Worm (Caenorhabditis elegans) whole organism, L2 larva: Measurements from ENCODE around the gene ztf-25.

Experiments
- C34F6.9 ChIP-seq: fragments of 150-350 bp; optimal IDR thresholded peaks from 2 replicates; lab custom pipeline; 2014; ENCODE audit warnings: missing biosample characterization, missing genetic modification characterization
- F13H6.1 ChIP-seq: sonication (generic microtip); optimal IDR thresholded peaks from 2 replicates; lab custom pipeline; 2016; ENCODE audit warnings: missing genetic modification characterization, missing compliant biosample characterization
- R02D3.7 ChIP-seq: fragments of 150-350 bp; optimal IDR thresholded peaks from 2 replicates; lab custom pipeline; 2014; ENCODE audit warnings: missing biosample characterization, missing genetic modification characterization
- ZK546.5 ChIP-seq: sonication (generic microtip); optimal IDR thresholded peaks from 2 replicates; lab custom pipeline; 2017; ENCODE audit warnings: missing biosample characterization, missing genetic modification characterization
- alr-1 ChIP-seq: fragments of 150-350 bp; optimal IDR thresholded peaks from 2 replicates; lab custom pipeline; 2014; ENCODE audit warnings: missing biosample characterization, missing genetic modification characterization
- aly-2 ChIP-seq: fragments of 150-350 bp; optimal IDR thresholded peaks from 2 replicates; lab custom pipeline; 2014; ENCODE audit warnings: missing biosample characterization, missing genetic modification characterization
- ceh-16 ChIP-seq: fragments of 150-350 bp; optimal IDR thresholded peaks from 2 replicates; lab custom pipeline; 2014; ENCODE audit warnings: missing biosample characterization, missing genetic modification characterization
- ceh-82 ChIP-seq: fragments of 150-350 bp; optimal IDR thresholded peaks from 2 replicates; lab custom pipeline; 2014; ENCODE audit warnings: missing biosample characterization, missing genetic modification characterization
- dmd-4 ChIP-seq: sonication (generic microtip); optimal IDR thresholded peaks from 2 replicates; lab custom pipeline; 2017; ENCODE audit warnings: missing biosample characterization, missing genetic modification characterization
- egl-27 ChIP-seq: sonication (generic microtip); optimal IDR thresholded peaks from 3 replicates; lab custom pipeline; 2017; ENCODE audit warnings: missing biosample characterization, missing genetic modification reagents, missing genetic modification characterization
- elt-3 ChIP-seq: sonication (generic microtip); optimal IDR thresholded peaks from 2 replicates; lab custom pipeline; 2017; ENCODE audit warnings: missing biosample characterization, missing genetic modification characterization
- gmeb-1 ChIP-seq: fragments of 150-350 bp; optimal IDR thresholded peaks from 2 replicates; lab custom pipeline; 2014; ENCODE audit warnings: missing biosample characterization, missing genetic modification characterization
- lin-39 ChIP-seq: fragments of 150-350 bp; optimal IDR thresholded peaks from 2 replicates; lab custom pipeline; 2014; ENCODE audit warnings: missing biosample characterization, missing genetic modification reagents, missing genetic modification characterization
- mab-5 ChIP-seq: fragments of 150-350 bp; optimal IDR thresholded peaks from 2 replicates; lab custom pipeline; 2014; ENCODE audit warnings: missing biosample characterization, missing genetic modification characterization
- mbf-1 ChIP-seq: sonication (generic microtip); optimal IDR thresholded peaks from 2 replicates; lab custom pipeline; 2017; ENCODE audit warnings: missing biosample characterization, missing genetic modification characterization
- nhr-10 ChIP-seq: sonication (generic microtip); optimal IDR thresholded peaks from 2 replicates; lab custom pipeline; 2017; ENCODE audit warnings: missing biosample characterization, missing genetic modification characterization
- nhr-11 ChIP-seq: fragments of 150-350 bp; optimal IDR thresholded peaks from 2 replicates; lab custom pipeline; 2014; ENCODE audit warnings: missing biosample characterization, missing genetic modification characterization
- nhr-12 ChIP-seq: fragments of 150-350 bp; optimal IDR thresholded peaks from 2 replicates; lab custom pipeline; 2014; ENCODE audit warnings: missing biosample characterization, missing genetic modification characterization
- nhr-129 ChIP-seq: fragments of 150-350 bp; optimal IDR thresholded peaks from 2 replicates; lab custom pipeline; 2014; ENCODE audit warnings: missing biosample characterization, missing genetic modification characterization
- nhr-23 ChIP-seq: fragments of 150-350 bp; optimal IDR thresholded peaks from 2 replicates; lab custom pipeline; 2014; ENCODE audit warnings: missing biosample characterization, missing genetic modification reagents, missing genetic modification characterization
- nhr-237 ChIP-seq: fragments of 150-350 bp; optimal IDR thresholded peaks from 2 replicates; lab custom pipeline; 2014; ENCODE audit warnings: missing biosample characterization, missing genetic modification characterization
- nhr-25 ChIP-seq: fragments of 150-350 bp; sonication (generic microtip); optimal IDR thresholded peaks from 3 replicates; lab custom pipeline; 2014; ENCODE audit warnings: missing biosample characterization, missing genetic modification characterization
- peb-1 ChIP-seq: fragments of 150-350 bp; optimal IDR thresholded peaks from 2 replicates; lab custom pipeline; 2014; ENCODE audit warnings: missing biosample characterization, missing genetic modification characterization
- sma-3 ChIP-seq: sonication (generic microtip); optimal IDR thresholded peaks from 2 replicates; lab custom pipeline; 2016; ENCODE audit warnings: missing genetic modification reagents, missing genetic modification characterization, missing compliant biosample characterization
- sma-9 ChIP-seq, 2 experiments: fragments of 150-350 bp in 1 of 2; sonication (generic microtip) in 1 of 2; optimal IDR thresholded peaks; 2 replicates each; lab custom pipeline; 2014 to 2016; ENCODE audit warnings: missing genetic modification characterization in 2 of 2, mild to moderate bottlenecking in 1 of 2, missing biosample characterization in 1 of 2, missing compliant biosample characterization in 1 of 2, missing genetic modification reagents in 1 of 2, moderate library complexity in 1 of 2
- snpc-4 ChIP-seq: fragments of 150-350 bp; optimal IDR thresholded peaks from 2 replicates; lab custom pipeline; 2014; ENCODE audit warnings: missing biosample characterization, missing genetic modification characterization
- unc-39 ChIP-seq: fragments of 150-350 bp; optimal IDR thresholded peaks from 2 replicates; lab custom pipeline; 2014; ENCODE audit warnings: missing biosample characterization, missing genetic modification characterization
- unc-55 ChIP-seq: fragments of 150-350 bp; sonication (generic microtip); optimal IDR thresholded peaks from 3 replicates; lab custom pipeline; 2014; ENCODE audit warnings: missing biosample characterization, missing genetic modification reagents, missing genetic modification characterization
- unc-62 ChIP-seq: fragments of 150-350 bp; optimal IDR thresholded peaks from 2 replicates; lab custom pipeline; 2014; ENCODE audit warnings: missing biosample characterization, missing genetic modification reagents, missing genetic modification characterization
- zag-1 ChIP-seq: fragments of 150-350 bp; optimal IDR thresholded peaks from 2 replicates; lab custom pipeline; 2014; ENCODE audit warnings: missing biosample characterization, missing genetic modification characterization
- ztf-1 ChIP-seq: fragments of 200-800 bp; sonication (Bioruptor generic); conservative IDR thresholded peaks from 2 replicates; pipeline ENCODE4 v1.3.6; 2022; ENCODE audit warnings: missing genetic modification characterization, missing compliant biosample characterization
- ztf-11 ChIP-seq: sonication (generic microtip); optimal IDR thresholded peaks from 2 replicates; lab custom pipeline; 2017; ENCODE audit warnings: missing biosample characterization, missing genetic modification characterization
- ztf-4 ChIP-seq: fragments of 150-350 bp; optimal IDR thresholded peaks from 2 replicates; lab custom pipeline; 2014; ENCODE audit warnings: missing biosample characterization, missing genetic modification characterization

Gene ztf-25

ce11 chrV:17601520-17601919 lies at the start of gene ztf-25:
Gene ztf-25 (plus strand): TSS chrV:17601820.
- no peak for TF ChIP-seq nhr-237 (tag; lab: Kevin White, UChicago)
- TF ChIP-seq elt-3 (tag; lab: Kevin White, UChicago), result no peak
- no peak for TF ChIP-seq ceh-16 (tag; lab: Kevin White, UChicago)
- TF ChIP-seq gmeb-1 (tag; lab: Kevin White, UChicago), result no peak
- TF ChIP-seq egl-27 (tag; lab: Kevin White, UChicago), result no peak
- TF ChIP-seq dmd-4 (tag; lab: Kevin White, UChicago), result no peak
- no peak for TF ChIP-seq nhr-11 (tag; lab: Kevin White, UChicago)

ce11 chrV:17552759-17553158 lies 48.9 kb upstream of the ztf-25 start, which contains the start of gene C38D9.8:
Gene C38D9.8 (minus strand): TSS chrV:17552859.
- no peak for TF ChIP-seq unc-55 (GFP tag; lab: Kevin White, UChicago)
- TF ChIP-seq egl-27 (tag; lab: Kevin White, UChicago), result no peak
- TF ChIP-seq gmeb-1 (tag; lab: Kevin White, UChicago), result no peak
- no peak for TF ChIP-seq nhr-11 (tag; lab: Kevin White, UChicago)
- TF ChIP-seq ceh-82 (tag; lab: Kevin White, UChicago), result no peak
- no peak for TF ChIP-seq sma-3 (GFP tag; lab: Kevin White, UChicago)
- TF ChIP-seq snpc-4, result no peak
- TF ChIP-seq zag-1 (tag; lab: Kevin White, UChicago), result no peak
- TF ChIP-seq lin-39, result no peak
- no peak for TF ChIP-seq C34F6.9 (tag; lab: Kevin White, UChicago)
- no peak for TF ChIP-seq sma-9 (GFP tag; optimal IDR thresholded peaks at IDR 0.05; lab: Kevin White, UChicago)
- TF ChIP-seq sma-9 (tag; optimal IDR thresholded peaks at IDR 0.05; lab: Kevin White, UChicago), result no peak

- no peak for TF ChIP-seq ceh-16 (tag; lab: Kevin White, UChicago)
- no peak for TF ChIP-seq unc-39
- TF ChIP-seq, all 48 proteins: peak for 0
Observed at ce11 chrV:17558377-17558776, 43.2 kb upstream of the ztf-25 start, which contains the start of gene fbxa-174. Gene fbxa-174 (minus strand): TSS chrV:17558477.

- TF ChIP-seq nhr-237 (tag; lab: Kevin White, UChicago), result no peak
- no peak for TF ChIP-seq ztf-11
- no peak for TF ChIP-seq mab-5 (tag; lab: Kevin White, UChicago)
- no peak for TF ChIP-seq unc-62
- no peak for TF ChIP-seq nhr-12
- TF ChIP-seq snpc-4, result no peak
- no peak for TF ChIP-seq mbf-1 (tag; lab: Kevin White, UChicago)
- no peak for TF ChIP-seq aly-2 (tag; lab: Kevin White, UChicago)
- TF ChIP-seq unc-39, result no peak
- no peak for TF ChIP-seq ztf-4 (tag; lab: Kevin White, UChicago)
- TF ChIP-seq nhr-10, result no peak
- TF ChIP-seq egl-27 (tag; lab: Kevin White, UChicago), result no peak
- TF ChIP-seq ZK546.5 (tag; lab: Kevin White, UChicago), result no peak
- TF ChIP-seq alr-1 (tag; lab: Kevin White, UChicago), result no peak
- TF ChIP-seq ztf-1 (GFP tag; lab: Robert Waterston, UW), result no peak
- no peak for TF ChIP-seq ceh-82 (tag; lab: Kevin White, UChicago)
- TF ChIP-seq peb-1 (tag; lab: Kevin White, UChicago), result no peak
- TF ChIP-seq lin-39, result no peak
- TF ChIP-seq F13H6.1 (tag; lab: Kevin White, UChicago), result no peak
- TF ChIP-seq R02D3.7 (tag; lab: Kevin White, UChicago), result no peak
Observed at ce11 chrV:17558946-17559345, 42.7 kb upstream of the ztf-25 start, which contains the start of gene fbxa-172. Gene fbxa-172 (plus strand): TSS chrV:17559246.

DNA sequence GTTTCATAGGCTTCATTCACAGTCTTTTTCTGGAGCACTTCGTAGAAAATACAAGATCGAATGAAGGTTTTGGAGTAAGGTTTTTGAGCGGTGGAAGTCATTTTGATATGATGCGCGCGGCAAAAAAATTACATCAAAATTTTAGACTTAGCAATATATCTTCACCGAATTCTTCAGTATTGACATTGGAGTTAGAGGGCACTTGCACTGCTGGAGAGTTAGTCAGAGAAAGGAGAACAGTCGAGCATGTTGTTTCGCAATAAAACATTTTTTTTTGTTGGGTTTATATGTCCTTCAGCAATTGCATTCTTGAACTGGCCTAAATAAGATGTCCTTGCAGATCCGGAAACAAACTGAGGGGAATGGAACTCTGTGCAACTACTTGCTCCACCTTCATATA lies 35.7 kb upstream of the ztf-25 start, which contains the start of gene fbxa-171:
TSS of gene fbxa-171 (minus strand) at position 101 of the 400 bp plus-strand sequence.
- TF ChIP-seq nhr-11 (tag; lab: Kevin White, UChicago), result no peak
- no peak for TF ChIP-seq nhr-129 (tag; lab: Kevin White, UChicago)

- TF ChIP-seq nhr-12 (no peak), ceh-82 (tag; lab: Kevin White, UChicago) (no peak), nhr-25 (tag; lab: Kevin White, UChicago) (no peak), nhr-23 (no peak), unc-39 (no peak), alr-1 (tag; lab: Kevin White, UChicago) (no peak), ZK546.5 (tag; lab: Kevin White, UChicago) (no peak), aly-2 (tag; lab: Kevin White, UChicago) (no peak), lin-39 (no peak), sma-3 (GFP tag; lab: Kevin White, UChicago) (no peak)
Observed at ce11 chrV:17566850-17567249, 34.8 kb upstream of the ztf-25 start, which contains the start of gene C38D9.2. Gene C38D9.2 (plus strand): TSS chrV:17567150.
